Worm (Caenorhabditis elegans) whole organism, L2 larva: ENCODE results near the gene rsp-2.

Source experiments
- C34F6.9 ChIP-seq: fragments of 150-350 bp; optimal IDR thresholded peaks from 2 replicates; lab custom pipeline; 2014; ENCODE audit warnings: missing biosample characterization, missing genetic modification characterization
- F13H6.1 ChIP-seq: sonication (generic microtip); optimal IDR thresholded peaks from 2 replicates; lab custom pipeline; 2016; ENCODE audit warnings: missing genetic modification characterization, missing compliant biosample characterization
- R02D3.7 ChIP-seq: fragments of 150-350 bp; optimal IDR thresholded peaks from 2 replicates; lab custom pipeline; 2014; ENCODE audit warnings: missing biosample characterization, missing genetic modification characterization
- Y55F3AM.14 ChIP-seq: fragments of 200-800 bp; sonication (Bioruptor generic); optimal IDR thresholded peaks from 2 replicates; lab custom pipeline; 2018; ENCODE audit warnings: mild to moderate bottlenecking, missing genetic modification characterization, missing compliant biosample characterization
- ZK546.5 ChIP-seq: sonication (generic microtip); optimal IDR thresholded peaks from 2 replicates; lab custom pipeline; 2017; ENCODE audit warnings: missing biosample characterization, missing genetic modification characterization
- alr-1 ChIP-seq: fragments of 150-350 bp; optimal IDR thresholded peaks from 2 replicates; lab custom pipeline; 2014; ENCODE audit warnings: missing biosample characterization, missing genetic modification characterization
- aly-2 ChIP-seq: fragments of 150-350 bp; optimal IDR thresholded peaks from 2 replicates; lab custom pipeline; 2014; ENCODE audit warnings: missing biosample characterization, missing genetic modification characterization
- ama-1 ChIP-seq: fragments of 150-350 bp; optimal IDR thresholded peaks from 2 replicates; lab custom pipeline; 2018; ENCODE audit warnings: inconsistent platforms
- blmp-1 ChIP-seq: sonication (generic microtip); optimal IDR thresholded peaks from 2 replicates; lab custom pipeline; 2017; ENCODE audit warnings: missing genetic modification characterization, mild to moderate bottlenecking, missing compliant biosample characterization, antibody characterized with exemption, moderate library complexity; ENCODE audit not compliant: insufficient read depth
- ceh-16 ChIP-seq: fragments of 150-350 bp; optimal IDR thresholded peaks from 2 replicates; lab custom pipeline; 2014; ENCODE audit warnings: missing biosample characterization, missing genetic modification characterization
- ceh-82 ChIP-seq: fragments of 150-350 bp; optimal IDR thresholded peaks from 2 replicates; lab custom pipeline; 2014; ENCODE audit warnings: missing biosample characterization, missing genetic modification characterization
- crh-2 ChIP-seq: sonication (generic microtip); optimal IDR thresholded peaks from 2 replicates; lab custom pipeline; 2017; ENCODE audit warnings: missing biosample characterization, missing genetic modification characterization
- dmd-4 ChIP-seq: sonication (generic microtip); optimal IDR thresholded peaks from 2 replicates; lab custom pipeline; 2017; ENCODE audit warnings: missing biosample characterization, missing genetic modification characterization
- egl-27 ChIP-seq: sonication (generic microtip); optimal IDR thresholded peaks from 3 replicates; lab custom pipeline; 2017; ENCODE audit warnings: missing biosample characterization, missing genetic modification reagents, missing genetic modification characterization
- elt-1 ChIP-seq: fragments of 150-350 bp; optimal IDR thresholded peaks from 2 replicates; lab custom pipeline; 2014; ENCODE audit warnings: missing biosample characterization, missing genetic modification characterization
- elt-3 ChIP-seq: sonication (generic microtip); optimal IDR thresholded peaks from 2 replicates; lab custom pipeline; 2017; ENCODE audit warnings: missing biosample characterization, missing genetic modification characterization
- fos-1 ChIP-seq: fragments of 150-350 bp; optimal IDR thresholded peaks from 2 replicates; lab custom pipeline; 2014; ENCODE audit warnings: missing biosample characterization, missing genetic modification characterization
- gmeb-1 ChIP-seq: fragments of 150-350 bp; optimal IDR thresholded peaks from 2 replicates; lab custom pipeline; 2014; ENCODE audit warnings: missing biosample characterization, missing genetic modification characterization
- lin-11 ChIP-seq: fragments of 150-350 bp; sonication (generic microtip); optimal IDR thresholded peaks from 2 replicates; lab custom pipeline; 2014; ENCODE audit warnings: missing biosample characterization, missing genetic modification characterization, inconsistent platforms, mixed read lengths
- lin-13 ChIP-seq: fragments of 150-350 bp; optimal IDR thresholded peaks from 2 replicates; lab custom pipeline; 2014; ENCODE audit warnings: missing biosample characterization, missing genetic modification reagents, missing genetic modification characterization
- lin-39 ChIP-seq: fragments of 150-350 bp; optimal IDR thresholded peaks from 2 replicates; lab custom pipeline; 2014; ENCODE audit warnings: missing biosample characterization, missing genetic modification reagents, missing genetic modification characterization
- lsy-2 ChIP-seq, 2 experiments: fragments of 150-350 bp in 1 of 2; sonication (generic microtip) in 1 of 2; optimal IDR thresholded peaks; 2 replicates each; lab custom pipeline; 2014 to 2017; ENCODE audit warnings: missing biosample characterization in 2 of 2, missing genetic modification characterization in 2 of 2
- mab-5 ChIP-seq: fragments of 150-350 bp; optimal IDR thresholded peaks from 2 replicates; lab custom pipeline; 2014; ENCODE audit warnings: missing biosample characterization, missing genetic modification characterization
- mbf-1 ChIP-seq: sonication (generic microtip); optimal IDR thresholded peaks from 2 replicates; lab custom pipeline; 2017; ENCODE audit warnings: missing biosample characterization, missing genetic modification characterization
- mdl-1 ChIP-seq, 2 experiments: fragments of 150-350 bp in 1 of 2; sonication (generic microtip) in 1 of 2; optimal IDR thresholded peaks; 2 replicates each; lab custom pipeline; 2017; ENCODE audit warnings: missing biosample characterization in 2 of 2, missing genetic modification characterization in 2 of 2
- nhr-10 ChIP-seq: sonication (generic microtip); optimal IDR thresholded peaks from 2 replicates; lab custom pipeline; 2017; ENCODE audit warnings: missing biosample characterization, missing genetic modification characterization
- nhr-11 ChIP-seq: fragments of 150-350 bp; optimal IDR thresholded peaks from 2 replicates; lab custom pipeline; 2014; ENCODE audit warnings: missing biosample characterization, missing genetic modification characterization
- nhr-12 ChIP-seq: fragments of 150-350 bp; optimal IDR thresholded peaks from 2 replicates; lab custom pipeline; 2014; ENCODE audit warnings: missing biosample characterization, missing genetic modification characterization
- nhr-129 ChIP-seq: fragments of 150-350 bp; optimal IDR thresholded peaks from 2 replicates; lab custom pipeline; 2014; ENCODE audit warnings: missing biosample characterization, missing genetic modification characterization
- nhr-21 ChIP-seq: fragments of 150-350 bp; optimal IDR thresholded peaks from 2 replicates; lab custom pipeline; 2014; ENCODE audit warnings: missing biosample characterization, missing genetic modification characterization
- nhr-23 ChIP-seq: fragments of 150-350 bp; optimal IDR thresholded peaks from 2 replicates; lab custom pipeline; 2014; ENCODE audit warnings: missing biosample characterization, missing genetic modification reagents, missing genetic modification characterization
- nhr-237 ChIP-seq: fragments of 150-350 bp; optimal IDR thresholded peaks from 2 replicates; lab custom pipeline; 2014; ENCODE audit warnings: missing biosample characterization, missing genetic modification characterization
- nhr-25 ChIP-seq: fragments of 150-350 bp; sonication (generic microtip); optimal IDR thresholded peaks from 3 replicates; lab custom pipeline; 2014; ENCODE audit warnings: missing biosample characterization, missing genetic modification characterization
- nhr-6 ChIP-seq: fragments of 150-350 bp; optimal IDR thresholded peaks from 2 replicates; lab custom pipeline; 2014; ENCODE audit warnings: missing biosample characterization, missing genetic modification characterization
- nhr-77 ChIP-seq: fragments of 150-350 bp; optimal IDR thresholded peaks from 2 replicates; lab custom pipeline; 2014; ENCODE audit warnings: missing biosample characterization, missing genetic modification characterization
- peb-1 ChIP-seq: fragments of 150-350 bp; optimal IDR thresholded peaks from 2 replicates; lab custom pipeline; 2014; ENCODE audit warnings: missing biosample characterization, missing genetic modification characterization
- sem-4 ChIP-seq: fragments of 150-350 bp; optimal IDR thresholded peaks from 2 replicates; lab custom pipeline; 2014; ENCODE audit warnings: missing biosample characterization, missing genetic modification reagents, missing genetic modification characterization
- skn-1 ChIP-seq: sonication (generic microtip); optimal IDR thresholded peaks from 2 replicates; lab custom pipeline; 2017; ENCODE audit warnings: missing biosample characterization, missing genetic modification characterization
- sma-3 ChIP-seq: sonication (generic microtip); optimal IDR thresholded peaks from 2 replicates; lab custom pipeline; 2016; ENCODE audit warnings: missing genetic modification reagents, missing genetic modification characterization, missing compliant biosample characterization
- sma-9 ChIP-seq, 2 experiments: fragments of 150-350 bp in 1 of 2; sonication (generic microtip) in 1 of 2; optimal IDR thresholded peaks; 2 replicates each; lab custom pipeline; 2014 to 2016; ENCODE audit warnings: missing genetic modification characterization in 2 of 2, mild to moderate bottlenecking in 1 of 2, missing biosample characterization in 1 of 2, missing compliant biosample characterization in 1 of 2, missing genetic modification reagents in 1 of 2, moderate library complexity in 1 of 2
- snpc-4 ChIP-seq: fragments of 150-350 bp; optimal IDR thresholded peaks from 2 replicates; lab custom pipeline; 2014; ENCODE audit warnings: missing biosample characterization, missing genetic modification characterization
- unc-39 ChIP-seq: fragments of 150-350 bp; optimal IDR thresholded peaks from 2 replicates; lab custom pipeline; 2014; ENCODE audit warnings: missing biosample characterization, missing genetic modification characterization
- unc-55 ChIP-seq: fragments of 150-350 bp; sonication (generic microtip); optimal IDR thresholded peaks from 3 replicates; lab custom pipeline; 2014; ENCODE audit warnings: missing biosample characterization, missing genetic modification reagents, missing genetic modification characterization
- unc-62 ChIP-seq: fragments of 150-350 bp; optimal IDR thresholded peaks from 2 replicates; lab custom pipeline; 2014; ENCODE audit warnings: missing biosample characterization, missing genetic modification reagents, missing genetic modification characterization
- zag-1 ChIP-seq: fragments of 150-350 bp; optimal IDR thresholded peaks from 2 replicates; lab custom pipeline; 2014; ENCODE audit warnings: missing biosample characterization, missing genetic modification characterization
- ztf-1 ChIP-seq: fragments of 200-800 bp; sonication (Bioruptor generic); conservative IDR thresholded peaks from 2 replicates; pipeline ENCODE4 v1.3.6; 2022; ENCODE audit warnings: missing genetic modification characterization, missing compliant biosample characterization
- ztf-11 ChIP-seq: sonication (generic microtip); optimal IDR thresholded peaks from 2 replicates; lab custom pipeline; 2017; ENCODE audit warnings: missing biosample characterization, missing genetic modification characterization
- ztf-4 ChIP-seq: fragments of 150-350 bp; optimal IDR thresholded peaks from 2 replicates; lab custom pipeline; 2014; ENCODE audit warnings: missing biosample characterization, missing genetic modification characterization

Gene rsp-2

DNA sequence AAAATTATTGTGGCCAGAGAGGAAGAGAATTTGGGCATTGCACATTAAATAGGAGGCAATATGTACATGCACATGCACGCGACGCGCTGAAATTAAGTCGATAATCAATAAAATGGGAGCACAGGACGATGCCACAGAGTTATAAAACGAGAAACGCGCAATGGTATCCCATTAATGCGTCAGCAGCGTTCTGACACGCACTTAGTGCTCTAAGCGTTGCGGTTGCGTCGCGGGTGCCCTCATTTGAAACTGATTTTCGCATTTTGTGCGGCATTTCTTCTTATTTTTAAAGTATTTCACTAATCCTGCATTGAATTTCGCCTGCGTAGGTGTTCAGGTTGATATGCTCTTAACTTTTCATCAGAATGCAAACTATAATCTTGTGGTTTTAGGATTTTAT is 270 bp upstream of the rsp-2 start, which contains the start of gene rsp-1:
rsp-1 (plus strand) TSS at position 338 of the 400 bp plus-strand sequence.
- TF ChIP-seq ceh-16 (tag; lab: Kevin White, UChicago) (peak; percentile 39), ztf-1 (GFP tag; lab: Robert Waterston, UW) (no peak), nhr-25 (peak; percentile 82), F13H6.1 (tag; lab: Kevin White, UChicago) (peak; percentile 90), sem-4 (peak; percentile 79), peb-1 (tag; lab: Kevin White, UChicago) (no peak), crh-2 (tag; lab: Kevin White, UChicago) (peak; percentile 92), elt-1 (tag; lab: Kevin White, UChicago) (no peak), blmp-1 (tag; lab: Kevin White, UChicago) (peak; percentile 48), nhr-237 (tag; lab: Kevin White, UChicago) (peak; percentile 43), ztf-4 (tag; lab: Kevin White, UChicago) (peak; percentile 74), unc-62 (no peak), alr-1 (tag; lab: Kevin White, UChicago) (no peak), gmeb-1 (tag; lab: Kevin White, UChicago) (peak; percentile 90), sma-9 (GFP tag; optimal IDR thresholded peaks at IDR 0.05; lab: Kevin White, UChicago) (peak; percentile 95), sma-9 (tag; optimal IDR thresholded peaks at IDR 0.05; lab: Kevin White, UChicago) (no peak), lin-39 (no peak), lin-13 (GFP tag; lab: Kevin White, UChicago) (peak; percentile 91), unc-39 (tag; lab: Kevin White, UChicago) (no peak), unc-55 (GFP tag; lab: Kevin White, UChicago) (peak; percentile 95), nhr-12 (tag; lab: Kevin White, UChicago) (no peak), nhr-23 (no peak), egl-27 (tag; lab: Kevin White, UChicago) (peak; percentile 73), zag-1 (tag; lab: Kevin White, UChicago) (peak; percentile 60), lin-11 (tag; lab: Kevin White, UChicago) (peak; percentile 82), ztf-11 (no peak), nhr-77 (tag; lab: Kevin White, UChicago) (no peak), mbf-1 (tag; lab: Kevin White, UChicago) (no peak), dmd-4 (tag; lab: Kevin White, UChicago) (no peak), R02D3.7 (tag; lab: Kevin White, UChicago) (peak; percentile 67), nhr-129 (tag; lab: Kevin White, UChicago) (peak; percentile 92), fos-1 (tag; lab: Kevin White, UChicago) (peak; percentile 84), mab-5 (tag; lab: Kevin White, UChicago) (peak; percentile 89), Y55F3AM.14 (GFP tag; lab: Kevin White, UChicago) (peak; percentile 27), skn-1 (tag; lab: Kevin White, UChicago) (no peak), aly-2 (tag; lab: Kevin White, UChicago) (no peak), ceh-82 (tag; lab: Kevin White, UChicago) (peak; percentile 30), nhr-6 (tag; lab: Kevin White, UChicago) (peak; percentile 74), nhr-21 (tag; lab: Kevin White, UChicago) (peak; percentile 87), mdl-1 (tag; optimal IDR thresholded peaks at IDR 0.05; lab: Kevin White, UChicago) (peak in 1 of 2 experiments; percentile 74), elt-3 (tag; lab: Kevin White, UChicago) (no peak), sma-3 (GFP tag; lab: Kevin White, UChicago) (peak; percentile 84), C34F6.9 (tag; lab: Kevin White, UChicago) (peak; percentile 97), snpc-4 (tag; lab: Kevin White, UChicago) (peak; percentile 87), nhr-10 (tag; lab: Kevin White, UChicago) (no peak), ZK546.5 (tag; lab: Kevin White, UChicago) (no peak), ama-1 (lab: Kevin White, UChicago) (peak; percentile 76), lsy-2 (tag; optimal IDR thresholded peaks at IDR 0.05; lab: Kevin White, UChicago) (peak; percentile 84 to 94), nhr-11 (tag; lab: Kevin White, UChicago) (no peak)
